Worm (Caenorhabditis elegans): ENCODE results near the gene F23B12.7.
A peak's percentile ranks its signal among the peaks of the same experiment; 100 is the strongest.

Gene F23B12.7

DNA sequence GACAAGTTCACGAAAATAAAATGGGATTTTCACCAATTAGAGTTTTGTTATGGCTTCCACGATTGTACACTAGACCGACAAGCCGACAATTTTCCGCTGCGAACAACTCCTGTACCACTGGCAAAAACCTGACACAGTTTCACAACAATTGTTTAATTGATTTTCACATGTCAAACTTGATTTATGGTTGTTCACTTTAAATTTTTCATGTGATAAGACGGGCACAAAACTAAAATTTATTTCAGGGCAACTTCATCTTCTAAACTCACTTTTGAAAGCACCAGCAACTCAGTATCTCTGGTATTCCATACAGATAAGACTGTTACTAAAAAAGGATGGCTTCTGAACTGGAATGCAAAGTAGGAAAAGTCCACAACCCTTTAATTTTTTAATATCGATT is 31.9 kb downstream of the F23B12.7 start, which contains the start of gene R02D5.7:
TSS of gene R02D5.7 (minus strand) at position 101 of the 400 bp plus-strand sequence.
- no peak for TF ChIP-seq mdl-1 (tag; optimal IDR thresholded peaks at IDR 0.05)
- TF ChIP-seq elt-2 (tag; optimal IDR thresholded peaks at IDR 0.05): peak; percentile 8
- no peak for TF ChIP-seq nhr-23 (tag; optimal IDR thresholded peaks at IDR 0.05)
- TF ChIP-seq R02D3.7 (tag; optimal IDR thresholded peaks at IDR 0.05): no peak

DNA sequence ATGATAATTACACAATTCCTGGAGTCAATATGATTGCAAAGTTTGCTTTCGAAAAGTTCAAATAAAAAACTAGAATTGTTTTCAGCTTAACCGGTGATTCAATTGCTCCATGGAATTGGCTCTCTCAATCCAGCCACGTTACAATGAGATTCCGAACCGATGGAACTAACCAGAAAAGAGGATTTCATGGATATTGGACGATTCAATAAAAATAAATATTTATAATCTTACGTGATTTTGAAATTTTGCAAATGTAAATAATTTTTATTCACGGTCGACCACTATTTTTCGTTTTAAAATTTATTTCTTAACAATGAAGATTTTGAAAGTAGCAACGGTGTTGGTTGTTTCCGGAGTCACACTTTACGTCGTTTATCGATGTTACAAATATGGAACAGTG is 32.5 kb downstream of the F23B12.7 start, which contains the start of gene R02D5.10:
TSS of gene R02D5.10 (plus strand) at position 301 of the 400 bp plus-strand sequence.
- no peak for TF ChIP-seq mdl-1 (tag; optimal IDR thresholded peaks at IDR 0.05)
- TF ChIP-seq ztf-11 (tag; optimal IDR thresholded peaks at IDR 0.05): no peak
- TF ChIP-seq mml-1 (tag; optimal IDR thresholded peaks at IDR 0.05): no peak
- TF ChIP-seq fos-1 (tag; optimal IDR thresholded peaks at IDR 0.05): no peak
- no peak for TF ChIP-seq ceh-16 (tag; optimal IDR thresholded peaks at IDR 0.05)
- no peak for TF ChIP-seq fkh-2 (tag; optimal IDR thresholded peaks at IDR 0.05)
- no peak for TF ChIP-seq ZK546.5 (tag; optimal IDR thresholded peaks at IDR 0.05)
- TF ChIP-seq ama-1 (optimal IDR thresholded peaks at IDR 0.05): no peak
- no peak for TF ChIP-seq nhr-237 (tag; optimal IDR thresholded peaks at IDR 0.05)
- TF ChIP-seq elt-2 (tag; optimal IDR thresholded peaks at IDR 0.05): no peak

DNA sequence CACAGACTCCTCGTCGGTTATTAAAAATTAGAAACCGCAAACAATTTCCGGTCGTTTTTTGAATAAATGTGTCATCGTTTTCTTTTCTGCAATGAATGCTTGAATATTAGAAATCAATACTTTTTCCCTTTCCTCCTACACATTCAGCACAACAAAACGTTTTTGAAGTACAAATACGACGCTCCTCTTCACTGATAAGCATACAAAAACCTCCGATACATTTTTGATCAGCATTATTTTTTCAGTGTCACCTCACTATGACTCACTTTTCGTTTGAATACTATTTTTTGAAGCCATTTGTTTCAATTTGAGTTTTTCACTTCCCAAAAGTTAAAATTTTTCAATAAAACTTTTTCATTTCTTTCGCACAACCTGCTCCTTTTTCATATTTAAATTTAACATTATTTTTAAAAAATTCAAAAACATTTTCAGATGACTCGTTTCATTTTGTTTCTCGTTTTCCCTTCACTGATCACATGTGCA is 33.3 kb downstream of the F23B12.7 start, which contains the start of gene R02D5.3:
TSS of gene R02D5.3 (plus strand) at position 433 of the 483 bp plus-strand sequence.
- no peak for TF ChIP-seq egl-27 (tag; optimal IDR thresholded peaks at IDR 0.05)
- TF ChIP-seq nhr-77 (tag; optimal IDR thresholded peaks at IDR 0.05): no peak
- TF ChIP-seq pqm-1 (tag; optimal IDR thresholded peaks at IDR 0.05): peak; percentile 64
- TF ChIP-seq pha-4 (tag; optimal IDR thresholded peaks at IDR 0.05): peak; percentile 36
- peak; percentile 64 for TF ChIP-seq elt-2 (tag; optimal IDR thresholded peaks at IDR 0.05)
- no peak for TF ChIP-seq hmg-11 (tag; optimal IDR thresholded peaks at IDR 0.05)

DNA sequence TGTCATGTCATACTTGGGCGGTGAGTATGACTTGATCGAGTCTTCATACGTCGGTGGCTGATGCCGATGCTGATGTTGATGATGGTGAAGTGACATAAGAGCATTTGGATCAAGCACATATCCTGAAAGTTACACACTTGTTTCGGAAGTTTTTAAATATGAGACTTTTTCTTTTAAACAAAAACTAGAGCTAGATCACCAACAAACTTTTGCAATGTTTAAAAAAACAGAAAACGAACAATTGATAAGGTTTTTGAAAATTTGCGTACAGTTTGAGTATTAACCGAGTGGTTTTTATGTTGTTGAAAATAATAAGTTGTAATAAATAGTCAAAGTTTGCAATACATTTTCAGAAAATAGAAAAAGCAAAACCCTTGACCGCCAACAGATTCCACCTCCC is 35.1 kb downstream of the F23B12.7 start, which contains the start of gene R02D5.4:
TSS of gene R02D5.4 (minus strand) at position 101 of the 400 bp plus-strand sequence.
- TF ChIP-seq egl-27 (tag; optimal IDR thresholded peaks at IDR 0.05) (no peak), snpc-4 (tag; optimal IDR thresholded peaks at IDR 0.05) (no peak), lin-15B (tag; optimal IDR thresholded peaks at IDR 0.05) (no peak), fkh-2 (tag; optimal IDR thresholded peaks at IDR 0.05) (no peak), unc-62 (GFP tag; optimal IDR thresholded peaks at IDR 0.05) (no peak), egl-5 (tag; optimal IDR thresholded peaks at IDR 0.05) (no peak), zag-1 (tag; optimal IDR thresholded peaks at IDR 0.05) (no peak)

DNA sequence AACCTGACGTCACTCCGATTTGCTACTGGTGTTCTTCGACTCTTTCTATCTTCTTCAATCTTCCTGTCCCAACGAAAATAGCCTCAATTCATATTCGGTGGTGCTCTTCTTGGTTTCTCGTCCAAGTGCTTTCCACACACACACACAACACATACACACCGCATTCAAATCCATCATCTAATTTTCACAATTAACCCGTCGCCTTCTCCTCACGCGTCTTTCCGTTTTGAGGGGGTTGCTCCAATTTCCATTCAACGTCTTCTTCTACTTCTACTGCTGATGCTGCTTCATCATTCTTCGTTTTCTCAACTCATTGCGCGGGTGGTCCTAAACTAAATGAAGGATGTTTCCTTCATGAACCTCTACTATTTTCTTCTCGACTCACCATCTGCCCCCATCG is 41.6 kb downstream of the F23B12.7 start:
- no peak for TF ChIP-seq egl-5 (tag; optimal IDR thresholded peaks at IDR 0.05)
- no peak for TF ChIP-seq fkh-10 (GFP tag; optimal IDR thresholded peaks at IDR 0.05)
- TF ChIP-seq hmg-11 (tag; optimal IDR thresholded peaks at IDR 0.05): no peak

DNA sequence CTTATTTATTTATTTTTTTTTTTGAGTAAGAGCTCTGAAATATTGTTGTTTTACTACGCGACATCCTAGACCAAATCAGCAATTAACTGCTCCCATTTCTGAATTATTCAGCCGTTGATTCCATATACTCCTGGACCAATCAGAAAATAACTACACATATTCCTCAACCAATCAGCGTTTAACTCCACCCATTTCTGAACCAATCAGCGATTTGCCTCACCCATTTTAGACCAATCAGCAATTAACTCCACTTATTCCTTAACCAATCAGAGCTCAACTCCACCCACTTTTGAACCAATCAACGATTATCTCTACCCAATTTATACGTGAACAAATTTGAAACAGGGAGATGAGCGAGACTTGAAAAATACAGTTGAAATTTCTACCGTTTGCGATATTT is 44.2 kb downstream of the F23B12.7 start:
- no peak for TF ChIP-seq snpc-4 (tag; optimal IDR thresholded peaks at IDR 0.05)
- TF ChIP-seq nfya-1 (tag; optimal IDR thresholded peaks at IDR 0.05; ENCODE audit: insufficient read depth): peak; percentile 78

DNA sequence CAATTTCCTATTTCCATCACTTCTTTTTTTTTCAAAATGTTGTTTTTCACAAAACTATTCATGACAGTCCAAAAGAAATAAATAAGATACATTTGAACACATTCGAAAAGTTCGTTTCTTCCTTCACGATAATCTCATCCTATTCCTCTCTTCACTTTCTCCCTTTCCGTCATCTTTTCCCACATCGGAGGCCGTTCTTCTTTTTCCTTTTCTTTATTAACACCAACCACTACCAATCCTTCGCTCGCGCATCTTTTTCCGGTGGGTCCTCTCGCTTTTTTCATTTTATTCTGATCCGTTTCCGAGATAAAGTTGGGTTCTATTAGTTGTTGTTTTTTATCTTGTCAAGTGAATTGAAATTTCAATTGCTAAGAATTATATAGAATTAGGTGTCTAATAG is 46.0 kb downstream of the F23B12.7 start:
- no peak for TF ChIP-seq fkh-2 (tag; optimal IDR thresholded peaks at IDR 0.05)
- no peak for TF ChIP-seq nhr-23 (tag; optimal IDR thresholded peaks at IDR 0.05)
- TF ChIP-seq ZK546.5 (tag; optimal IDR thresholded peaks at IDR 0.05): no peak

DNA sequence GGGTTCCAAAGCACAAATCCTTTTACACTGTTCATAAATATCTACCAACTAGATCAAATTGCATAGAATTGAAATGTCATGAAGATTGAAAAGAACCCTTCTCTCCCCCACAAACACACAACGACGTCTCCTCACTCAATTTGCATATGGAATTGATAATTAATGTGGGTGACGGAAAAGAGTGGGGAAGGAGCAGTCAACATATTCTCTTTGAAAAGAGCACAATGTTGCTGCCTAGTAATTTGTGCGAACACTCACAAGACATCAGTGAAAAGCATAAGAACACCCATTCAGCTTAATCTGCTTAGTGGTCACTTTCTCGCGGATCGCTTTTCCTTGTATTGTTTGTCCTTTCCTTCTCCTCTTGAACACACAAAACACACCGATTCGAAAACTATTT is 46.9 kb downstream of the F23B12.7 start:
- TF ChIP-seq pha-4 (tag; optimal IDR thresholded peaks at IDR 0.05) (peak; percentile 18), fos-1 (tag; optimal IDR thresholded peaks at IDR 0.05) (no peak)

DNA sequence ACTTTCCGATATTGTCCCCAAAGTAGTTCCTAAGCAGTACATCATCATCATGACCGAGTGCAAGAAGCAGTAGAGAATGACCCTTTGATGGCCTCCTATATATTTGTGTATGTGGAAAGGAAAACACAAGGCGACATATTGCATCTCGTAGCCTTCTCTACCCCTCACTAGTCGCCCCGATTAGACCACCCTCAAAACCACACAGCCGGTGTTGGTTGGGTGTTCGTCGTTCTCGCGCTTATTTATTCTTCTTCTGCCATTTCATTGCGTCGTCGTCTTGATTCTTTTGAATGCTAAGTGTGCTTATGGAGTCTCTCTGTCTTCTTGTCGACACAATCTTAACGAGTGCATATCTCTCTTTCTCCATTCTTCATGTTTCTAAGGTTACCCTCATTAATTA is 48.7 kb downstream of the F23B12.7 start:
- no peak for TF ChIP-seq sea-2 (GFP tag; optimal IDR thresholded peaks at IDR 0.05)
- no peak for TF ChIP-seq aly-2 (tag; optimal IDR thresholded peaks at IDR 0.05)
- no peak for TF ChIP-seq nhr-77 (tag; optimal IDR thresholded peaks at IDR 0.05)
